Fruit fly (Drosophila melanogaster) whole organism, prepupa: ENCODE results near the gene CG7368.

Experiments used
- CG10669 ChIP-seq: fragments of 200-800 bp; sonication (Bioruptor generic); optimal IDR thresholded peaks from 3 replicates; lab custom pipeline; 2018; ENCODE audit warnings: missing biosample characterization, mild to moderate bottlenecking, missing genetic modification characterization, moderate library complexity
- CG8632 ChIP-seq: fragments of 200-800 bp; sonication (Bioruptor generic); optimal IDR thresholded peaks from 3 replicates; lab custom pipeline; 2016; ENCODE audit warnings: missing biosample characterization, missing genetic modification characterization
- OdsH ChIP-seq: fragments of 200-800 bp; sonication (Bioruptor generic); optimal IDR thresholded peaks from 3 replicates; lab custom pipeline; 2016; ENCODE audit warnings: missing biosample characterization, missing genetic modification characterization
- Sox102F ChIP-seq: fragments of 200-800 bp; sonication (Bioruptor generic); optimal IDR thresholded peaks from 2 replicates; lab custom pipeline; 2016; ENCODE audit warnings: missing biosample characterization, mild to moderate bottlenecking, missing genetic modification characterization
- dac ChIP-seq: fragments of 200-800 bp; sonication (Bioruptor generic); optimal IDR thresholded peaks from 2 replicates; lab custom pipeline; 2017; ENCODE audit warnings: missing biosample characterization, mild to moderate bottlenecking, missing genetic modification characterization
- fd85E ChIP-seq: fragments of 200-800 bp; sonication (Bioruptor generic); optimal IDR thresholded peaks from 3 replicates; lab custom pipeline; 2016; ENCODE audit warnings: missing biosample characterization, missing genetic modification characterization
- net ChIP-seq: fragments of 200-800 bp; sonication (Bioruptor generic); optimal IDR thresholded peaks from 3 replicates; lab custom pipeline; 2016; ENCODE audit warnings: missing biosample characterization, missing genetic modification characterization

DNA sequence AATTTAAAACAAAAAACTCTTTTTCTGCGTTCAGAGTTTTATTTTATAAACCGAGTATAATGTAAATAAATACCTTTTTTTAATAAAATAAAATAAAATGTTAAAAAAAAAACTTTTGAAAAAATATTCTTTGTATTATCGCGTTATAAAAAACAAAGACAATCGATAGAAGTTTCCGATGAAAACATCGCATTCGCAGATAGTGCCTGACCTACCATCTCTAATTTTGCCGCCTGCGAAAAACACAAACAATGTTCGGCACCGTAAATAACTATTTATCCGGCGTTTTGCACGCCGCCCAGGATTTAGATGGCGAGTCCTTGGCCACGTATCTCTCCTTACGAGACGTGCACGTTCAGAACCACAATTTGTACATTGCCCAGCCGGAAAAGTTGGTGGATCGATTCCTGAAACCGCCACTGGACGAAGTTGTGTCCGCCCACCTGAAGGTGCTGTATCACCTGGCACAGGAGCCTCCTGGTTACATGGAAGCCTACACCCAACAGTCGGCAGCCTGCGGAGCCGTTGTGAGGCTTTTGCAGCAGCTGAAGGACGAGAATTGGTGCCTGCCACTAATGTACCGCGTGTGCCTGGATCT is 29.3 kb downstream of the CG7368 start, which contains the start of gene PCID2:
- TF ChIP-seq Sox102F (no peak), net (GFP tag; lab: Kevin White, UChicago) (no peak), dac (GFP tag; lab: Kevin White, UChicago) (no peak), fd85E (no peak), CG8632 (GFP tag; lab: Kevin White, UChicago) (no peak), CG10669 (GFP tag; lab: Kevin White, UChicago) (no peak), OdsH (GFP tag; lab: Kevin White, UChicago) (no peak)
